Fruit fly (Drosophila melanogaster) whole organism, embryonic: ENCODE results near the gene CG2120.

Experiments used
- Aef1 ChIP-seq: fragments of 200-800 bp; sonication (Bioruptor generic); IDR thresholded peaks from 3 replicates; pipeline ENCODE4 v1.3.6; 2022; ENCODE audit warnings: missing biosample characterization, missing genetic modification characterization
- Awh ChIP-seq: fragments of 200-800 bp; sonication (Bioruptor generic); IDR thresholded peaks from 2 replicates; pipeline ENCODE4, ENCODE4 v1.3.6; 2022; ENCODE audit warnings: missing biosample characterization, missing genetic modification characterization
- BtbVII ChIP-seq: fragments of 200-800 bp; sonication (Bioruptor generic); optimal IDR thresholded peaks from 3 replicates; lab custom pipeline; 2017; ENCODE audit warnings: missing biosample characterization, mild to moderate bottlenecking, missing genetic modification characterization
- CG11085 ChIP-seq: fragments of 200-800 bp; sonication (Bioruptor generic); IDR thresholded peaks from 2 replicates; pipeline ENCODE4 v1.3.6; 2022; ENCODE audit warnings: missing biosample characterization, missing genetic modification characterization
- CG11398 ChIP-seq: fragments of 200-800 bp; sonication (Bioruptor generic); optimal IDR thresholded peaks from 2 replicates; lab custom pipeline; 2016; ENCODE audit warnings: missing biosample characterization, missing genetic modification characterization
- CG13296 ChIP-seq: fragments of 200-800 bp; sonication (Bioruptor generic); optimal IDR thresholded peaks from 3 replicates; lab custom pipeline; 2018; ENCODE audit warnings: missing biosample characterization, mild to moderate bottlenecking, missing genetic modification characterization
- CG13424 ChIP-seq: fragments of 200-800 bp; sonication (Bioruptor generic); optimal IDR thresholded peaks from 2 replicates; lab custom pipeline; 2019; ENCODE audit warnings: missing biosample characterization, mild to moderate bottlenecking, missing genetic modification characterization, moderate library complexity
- CG15269 ChIP-seq: fragments of 200-800 bp; sonication (Bioruptor generic); optimal IDR thresholded peaks from 2 replicates; lab custom pipeline; 2018; ENCODE audit warnings: missing biosample characterization, mild to moderate bottlenecking, missing genetic modification characterization, moderate library complexity
- CG2678 ChIP-seq: fragments of 200-800 bp; sonication (Bioruptor generic); optimal IDR thresholded peaks from 3 replicates; lab custom pipeline; 2019; ENCODE audit warnings: missing biosample characterization, mild to moderate bottlenecking, missing genetic modification characterization, moderate library complexity
- CG2712 ChIP-seq: fragments of 200-800 bp; optimal IDR thresholded peaks from 3 replicates; lab custom pipeline; 2019; ENCODE audit warnings: missing biosample characterization, mild to moderate bottlenecking, missing genetic modification characterization, moderate library complexity
- CG3281 ChIP-seq: fragments of 200-800 bp; sonication (Bioruptor generic); optimal IDR thresholded peaks from 3 replicates; lab custom pipeline; 2017; ENCODE audit warnings: missing biosample characterization, mild to moderate bottlenecking, missing genetic modification characterization
- CG3726 ChIP-seq: fragments of 200-800 bp; sonication (Bioruptor generic); IDR thresholded peaks from 3 replicates; pipeline ENCODE4, ENCODE4 v1.3.6; 2022; ENCODE audit warnings: missing biosample characterization, missing genetic modification characterization
- CG4328 ChIP-seq: fragments of 200-800 bp; sonication (Bioruptor generic); optimal IDR thresholded peaks from 3 replicates; lab custom pipeline; 2017; ENCODE audit warnings: missing biosample characterization, missing genetic modification reagents, missing genetic modification characterization
- CG4707 ChIP-seq: fragments of 200-800 bp; sonication (Bioruptor generic); optimal IDR thresholded peaks from 2 replicates; lab custom pipeline; 2018; ENCODE audit warnings: missing biosample characterization, mild to moderate bottlenecking, missing genetic modification characterization, moderate library complexity
- CG6272 ChIP-seq: fragments of 200-800 bp; sonication (Bioruptor generic); IDR thresholded peaks from 2 replicates; pipeline ENCODE4 v1.3.6; 2022; ENCODE audit warnings: missing biosample characterization, missing genetic modification characterization
- CG6654 ChIP-seq: fragments of 200-800 bp; sonication (Bioruptor generic); optimal IDR thresholded peaks from 2 replicates; lab custom pipeline; 2017; ENCODE audit warnings: missing biosample characterization, mild to moderate bottlenecking, missing genetic modification characterization
- CG7987 ChIP-seq: fragments of 200-800 bp; sonication (Bioruptor generic); optimal IDR thresholded peaks from 2 replicates; lab custom pipeline; 2018; ENCODE audit warnings: missing biosample characterization, mild to moderate bottlenecking, missing genetic modification characterization, moderate library complexity
- CG8290 ChIP-seq, 3 experiments: fragments of 200-800 bp; sonication (Bioruptor generic); optimal IDR thresholded peaks; 2 replicates each; lab custom pipeline; 2016 to 2019; ENCODE audit warnings: missing biosample characterization in 3 of 3, missing genetic modification characterization in 3 of 3, mild to moderate bottlenecking in 2 of 3, moderate library complexity in 1 of 3
- CG9817 ChIP-seq: fragments of 200-800 bp; sonication (Bioruptor generic); optimal IDR thresholded peaks from 2 replicates; lab custom pipeline; 2018; ENCODE audit warnings: missing biosample characterization, mild to moderate bottlenecking, missing genetic modification characterization, moderate library complexity
- CTCF ChIP-seq: fragments of 200-800 bp; sonication (Bioruptor generic); optimal IDR thresholded peaks from 2 replicates; lab custom pipeline; 2017; ENCODE audit warnings: missing biosample characterization, mild to moderate bottlenecking, missing genetic modification characterization, moderate library complexity
- D19B ChIP-seq: fragments of 200-800 bp; sonication (Bioruptor generic); optimal IDR thresholded peaks from 2 replicates; lab custom pipeline; 2017; ENCODE audit warnings: missing biosample characterization, mild to moderate bottlenecking, missing genetic modification characterization
- Dad ChIP-seq: fragments of 200-800 bp; sonication (Bioruptor generic); optimal IDR thresholded peaks from 3 replicates; lab custom pipeline; 2016; ENCODE audit warnings: missing biosample characterization, missing genetic modification characterization
- Gug ChIP-seq: fragments of 200-800 bp; sonication (Bioruptor generic); IDR thresholded peaks from 4 replicates; pipeline ENCODE4 v1.3.6; 2022; ENCODE audit warnings: missing biosample characterization, missing genetic modification characterization
- HLH54F ChIP-seq: fragments of 200-800 bp; sonication (Bioruptor generic); optimal IDR thresholded peaks from 3 replicates; lab custom pipeline; 2016; ENCODE audit warnings: missing biosample characterization, missing genetic modification characterization
- HmgZ ChIP-seq: fragments of 200-800 bp; sonication (Bioruptor generic); optimal IDR thresholded peaks from 2 replicates; lab custom pipeline; 2018; ENCODE audit warnings: missing biosample characterization, mild to moderate bottlenecking, missing genetic modification characterization
- Hr51 ChIP-seq, 2 experiments: fragments of 200-800 bp; sonication (Bioruptor generic); optimal IDR thresholded peaks; 2 replicates in 1 of 2; 3 replicates in 1 of 2; lab custom pipeline; 2016 to 2018; ENCODE audit warnings: missing biosample characterization in 2 of 2, missing genetic modification characterization in 2 of 2, mild to moderate bottlenecking in 1 of 2, moderate library complexity in 1 of 2
- MBD-R2 ChIP-seq: fragments of 200-800 bp; sonication (Bioruptor generic); IDR thresholded peaks from 2 replicates; pipeline ENCODE4 v1.3.6; 2022; ENCODE audit warnings: missing biosample characterization, missing genetic modification characterization
- NFAT ChIP-seq: fragments of 200-800 bp; sonication (Bioruptor generic); IDR thresholded peaks from 2 replicates; pipeline ENCODE4 v1.3.6; 2022; ENCODE audit warnings: missing biosample characterization, missing genetic modification characterization
- Ravus ChIP-seq: fragments of 200-800 bp; sonication (Bioruptor generic); IDR thresholded peaks from 2 replicates; pipeline ENCODE4 v1.3.6; 2022; ENCODE audit warnings: missing biosample characterization, missing genetic modification characterization
- Rx ChIP-seq: fragments of 200-800 bp; sonication (Bioruptor generic); IDR thresholded peaks from 2 replicates; pipeline ENCODE4 v1.3.6; 2022; ENCODE audit warnings: missing biosample characterization, missing genetic modification characterization
- ab ChIP-seq: fragments of 200-800 bp; sonication (Bioruptor generic); optimal IDR thresholded peaks from 2 replicates; lab custom pipeline; 2016; ENCODE audit warnings: missing biosample characterization, missing genetic modification characterization
- ac ChIP-seq: fragments of 200-800 bp; sonication (Bioruptor generic); optimal IDR thresholded peaks from 3 replicates; lab custom pipeline; 2017; ENCODE audit warnings: missing biosample characterization, mild to moderate bottlenecking, missing genetic modification characterization
- az2 ChIP-seq: fragments of 200-800 bp; sonication (Bioruptor generic); optimal IDR thresholded peaks from 3 replicates; lab custom pipeline; 2016; ENCODE audit warnings: missing biosample characterization, missing genetic modification characterization
- caup ChIP-seq: fragments of 200-800 bp; sonication (Bioruptor generic); optimal IDR thresholded peaks from 3 replicates; lab custom pipeline; 2017; ENCODE audit warnings: missing biosample characterization, mild to moderate bottlenecking, missing genetic modification characterization, moderate library complexity; ENCODE audit not compliant: severe bottlenecking
- chif ChIP-seq, 2 experiments: fragments of 200-800 bp; sonication (Bioruptor generic); optimal IDR thresholded peaks; 3 replicates each; lab custom pipeline; 2016; ENCODE audit warnings: missing biosample characterization in 2 of 2, missing genetic modification characterization in 2 of 2
- chinmo ChIP-seq: fragments of 200-800 bp; sonication (Bioruptor generic); IDR thresholded peaks from 4 replicates; pipeline ENCODE4 v1.3.6; 2022; ENCODE audit warnings: missing biosample characterization, missing genetic modification characterization; ENCODE audit not compliant: partially characterized antibody
- chn ChIP-seq: fragments of 200-800 bp; sonication (Bioruptor generic); optimal IDR thresholded peaks from 2 replicates; lab custom pipeline; 2016; ENCODE audit warnings: missing biosample characterization, missing genetic modification characterization
- corto ChIP-seq: fragments of 200-800 bp; sonication (Bioruptor generic); optimal IDR thresholded peaks from 2 replicates; lab custom pipeline; 2016; ENCODE audit warnings: missing biosample characterization, mild to moderate bottlenecking, missing genetic modification characterization, moderate library complexity
- danr ChIP-seq: fragments of 200-800 bp; sonication (Bioruptor generic); IDR thresholded peaks from 2 replicates; pipeline ENCODE4 v1.3.6; 2022; ENCODE audit warnings: missing biosample characterization, missing genetic modification characterization
- eve ChIP-seq, 2 experiments: fragments of >200 bp; optimal IDR thresholded peaks; 2 replicates each; lab custom pipeline; 2017; ENCODE audit warnings: missing biosample characterization in 2 of 2, missing genetic modification characterization in 2 of 2
- eyg ChIP-seq: fragments of 200-800 bp; sonication (Bioruptor generic); optimal IDR thresholded peaks from 3 replicates; lab custom pipeline; 2016; ENCODE audit warnings: missing biosample characterization, missing genetic modification characterization
- fd96Cb ChIP-seq: fragments of 200-800 bp; sonication (Bioruptor generic); optimal IDR thresholded peaks from 2 replicates; lab custom pipeline; 2018; ENCODE audit warnings: missing biosample characterization, mild to moderate bottlenecking, missing genetic modification characterization, moderate library complexity
- gro ChIP-seq: fragments of 200-800 bp; sonication (Bioruptor generic); optimal IDR thresholded peaks from 2 replicates; lab custom pipeline; 2016; ENCODE audit warnings: missing biosample characterization, missing genetic modification characterization
- insv ChIP-seq, 2 experiments: fragments of 200-800 bp; sonication (Bioruptor generic); optimal IDR thresholded peaks; 3 replicates each; lab custom pipeline; 2016 to 2018; ENCODE audit warnings: missing biosample characterization in 2 of 2, missing genetic modification characterization in 2 of 2
- jigr1 ChIP-seq: fragments of 200-800 bp; sonication (Bioruptor generic); IDR thresholded peaks from 3 replicates; pipeline ENCODE4 v1.3.6; 2022; ENCODE audit warnings: missing biosample characterization, missing genetic modification characterization
- lmd ChIP-seq: fragments of 200-800 bp; sonication (Bioruptor generic); IDR thresholded peaks from 2 replicates; pipeline ENCODE4 v1.3.6; 2022; ENCODE audit warnings: missing biosample characterization, missing genetic modification characterization
- nerfin-1 ChIP-seq: fragments of 200-800 bp; sonication (Bioruptor generic); optimal IDR thresholded peaks from 3 replicates; lab custom pipeline; 2019; ENCODE audit warnings: missing biosample characterization, mild to moderate bottlenecking, missing genetic modification characterization, moderate library complexity
- pb ChIP-seq: fragments of 200-800 bp; sonication (Bioruptor generic); optimal IDR thresholded peaks from 3 replicates; lab custom pipeline; 2016; ENCODE audit warnings: missing biosample characterization, missing genetic modification characterization
- sens ChIP-seq: fragments of 200-800 bp; sonication (Bioruptor generic); peaks from one replicate; lab custom pipeline; 2016; ENCODE audit warnings: missing biosample characterization, missing genetic modification characterization
- tin ChIP-seq: fragments of 200-800 bp; sonication (Bioruptor generic); optimal IDR thresholded peaks from 3 replicates; lab custom pipeline; 2016; ENCODE audit warnings: missing biosample characterization, missing genetic modification characterization
- trem ChIP-seq: fragments of 200-800 bp; optimal IDR thresholded peaks from 3 replicates; lab custom pipeline; 2019; ENCODE audit warnings: missing biosample characterization, mild to moderate bottlenecking, missing genetic modification characterization, moderate library complexity

CG2120 gene

DNA sequence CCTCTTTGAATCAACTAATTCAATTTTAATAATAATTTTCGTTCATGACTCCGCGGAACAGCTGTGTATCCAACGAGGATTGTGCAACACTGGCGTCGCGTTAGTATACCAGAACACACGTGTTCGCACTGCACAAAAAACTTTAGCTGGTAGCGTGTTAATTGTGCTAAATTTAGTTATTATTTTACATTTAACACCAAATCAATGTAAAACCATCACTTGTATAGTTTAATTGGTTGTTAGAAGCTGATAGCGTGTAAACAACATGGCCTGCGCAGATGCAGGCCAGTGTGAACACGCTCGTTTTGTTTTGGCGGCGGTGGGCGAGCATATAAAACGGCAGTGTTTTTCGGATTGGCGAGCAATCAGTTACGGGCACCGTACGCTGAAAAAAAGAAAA lies 21.7 kb downstream of the CG2120 start, which contains the start of the genes Traf6 and GIIIspla2 (continued):
- TF ChIP-seq pb (GFP tag; lab: Kevin White, UChicago) (peak; percentile 50), CG6654 (GFP tag; lab: Kevin White, UChicago) (peak; percentile 25), fd96Cb (tag; lab: Kevin White, UChicago) (peak; percentile 66), ac (GFP tag; lab: Kevin White, UChicago) (no peak), HLH54F (GFP tag; lab: Kevin White, UChicago) (peak; percentile 78), jigr1 (GFP tag; lab: Robert Waterston, UW) (no peak), chif (GFP tag; optimal IDR thresholded peaks at IDR 0.05; lab: Kevin White, UChicago) (peak; percentile 55 to 61), Hr51 (GFP tag; optimal IDR thresholded peaks at IDR 0.05; lab: Kevin White, UChicago) (peak in 1 of 2 experiments; percentile 72), CG3726 (GFP tag; lab: Robert Waterston, UW) (peak; percentile 10; the same call in 1 of the 3 replicates), gro (GFP tag; lab: Kevin White, UChicago) (peak; percentile 51), insv (GFP tag; optimal IDR thresholded peaks at IDR 0.05; lab: Kevin White, UChicago) (peak in 1 of 2 experiments; percentile 56), corto (GFP tag; lab: Kevin White, UChicago) (no peak), Dad (GFP tag; lab: Kevin White, UChicago) (peak; percentile 60), Awh (GFP tag; lab: Robert Waterston, UW) (no peak), BtbVII (GFP tag; lab: Kevin White, UChicago) (peak; percentile 31), eve (GFP tag; optimal IDR thresholded peaks at IDR 0.05; lab: Kevin White, UChicago) (no peak), Aef1 (GFP tag; lab: Robert Waterston, UW) (peak; percentile 45; the same call in 2 of the 3 replicates), CG2678 (tag; lab: Kevin White, UChicago) (no peak), trem (tag; lab: Kevin White, UChicago) (peak; percentile 83), CTCF (peak; percentile 20), CG11398 (GFP tag; lab: Kevin White, UChicago) (peak; percentile 47), danr (GFP tag; lab: Robert Waterston, UW) (no peak), CG13424 (tag; lab: Kevin White, UChicago) (peak; percentile 83), az2 (GFP tag; lab: Kevin White, UChicago) (peak; percentile 59), ab (GFP tag; lab: Kevin White, UChicago) (no peak), caup (GFP tag; lab: Kevin White, UChicago) (peak; percentile 81), Ravus (GFP tag; lab: Robert Waterston, UW) (peak; percentile 7; the same call in 1 of the 2 replicates), CG2712 (tag; lab: Kevin White, UChicago) (peak; percentile 82), CG7987 (peak; percentile 43), HmgZ (tag; lab: Kevin White, UChicago) (peak; percentile 81), CG4328 (peak; percentile 71), CG13296 (peak; percentile 67), Rx (peak; percentile 71), CG8290 (GFP tag; optimal IDR thresholded peaks at IDR 0.05; lab: Kevin White, UChicago) (peak; percentile 15), CG8290 (tag; optimal IDR thresholded peaks at IDR 0.05; lab: Kevin White, UChicago) (peak in 1 of 2 experiments; percentile 60), CG9817 (peak; percentile 88), chinmo (GFP tag; lab: Robert Waterston, UW) (no peak), tin (GFP tag; lab: Kevin White, UChicago) (peak; percentile 68), NFAT (peak; percentile 50; the same call in 1 of the 2 replicates), CG3281 (GFP tag; lab: Kevin White, UChicago) (peak; percentile 74), MBD-R2 (GFP tag; lab: Robert Waterston, UW) (peak; percentile 95), chn (peak; percentile 70), CG4707 (GFP tag; lab: Kevin White, UChicago) (no peak), lmd (GFP tag; lab: Robert Waterston, UW) (peak; percentile 82), sens (GFP tag; lab: Kevin White, UChicago) (peak; percentile 95), CG6272 (peak; percentile 67), Gug (GFP tag; lab: Robert Waterston, UW) (peak; percentile 65), eyg (peak; percentile 17), nerfin-1 (tag; lab: Kevin White, UChicago) (peak; percentile 48), D19B (GFP tag; lab: Kevin White, UChicago) (peak; percentile 65), CG15269 (tag; lab: Kevin White, UChicago) (peak; percentile 76), CG11085 (GFP tag; lab: Robert Waterston, UW) (peak; percentile 69)
